Worm (Caenorhabditis elegans) whole organism, L4 larva: ENCODE data around the gene flp-7.

Experiments
- ceh-44 ChIP-seq: fragments of 200-800 bp; sonication (Bioruptor generic); IDR thresholded peaks from 2 replicates; pipeline ENCODE4 v1.3.6; 2022; ENCODE audit warnings: missing genetic modification reagents, missing genetic modification characterization, missing compliant biosample characterization
- cey-2 ChIP-seq: sonication (generic microtip); optimal IDR thresholded peaks from 3 replicates; lab custom pipeline; 2017; ENCODE audit warnings: missing genetic modification characterization, mild to moderate bottlenecking, missing compliant biosample characterization, antibody characterized with exemption, borderline replicate concordance; ENCODE audit not compliant: insufficient read depth
- egl-27 ChIP-seq: sonication (generic microtip); optimal IDR thresholded peaks from 3 replicates; lab custom pipeline; 2017; ENCODE audit warnings: missing biosample characterization, missing genetic modification reagents, missing genetic modification characterization
- fos-1 ChIP-seq: fragments of 150-350 bp; optimal IDR thresholded peaks from 2 replicates; lab custom pipeline; 2014; ENCODE audit warnings: missing biosample characterization, missing genetic modification characterization
- nhr-10 ChIP-seq: fragments of 150-350 bp; optimal IDR thresholded peaks from 2 replicates; lab custom pipeline; 2014; ENCODE audit warnings: missing biosample characterization, missing genetic modification characterization
- nhr-25 ChIP-seq: sonication (generic microtip); optimal IDR thresholded peaks from 2 replicates; lab custom pipeline; 2017; ENCODE audit warnings: missing genetic modification characterization, mild to moderate bottlenecking, missing compliant biosample characterization, antibody characterized with exemption, moderate library complexity, borderline replicate concordance; ENCODE audit not compliant: insufficient read depth
- rbr-2 ChIP-seq: sonication (generic microtip); optimal IDR thresholded peaks from 2 replicates; lab custom pipeline; 2016; ENCODE audit warnings: missing genotype, missing genetic modification characterization, missing compliant biosample characterization
- snpc-4 ChIP-seq: fragments of 150-350 bp; optimal IDR thresholded peaks from 2 replicates; lab custom pipeline; 2014; ENCODE audit warnings: missing biosample characterization, missing genetic modification characterization

DNA sequence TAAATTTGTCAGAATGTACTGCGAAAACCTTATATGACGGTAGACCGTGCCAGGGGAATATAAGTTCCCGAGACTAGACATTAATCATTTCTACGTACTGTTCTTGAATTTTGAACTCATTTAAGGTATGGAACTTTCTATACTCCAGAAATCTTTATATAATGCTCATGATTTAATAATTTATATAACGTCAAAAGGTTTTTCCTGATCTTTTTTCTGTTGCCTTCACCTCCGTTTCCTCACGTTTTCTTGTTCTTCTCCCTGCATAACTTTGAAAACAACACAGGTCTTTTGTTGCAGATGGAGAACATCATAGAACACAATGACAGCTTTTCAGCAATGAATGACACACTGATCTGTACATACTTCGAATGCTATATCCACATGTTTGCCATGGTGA lies 45.2 kb downstream of the flp-7 start, which contains the start of gene egl-6:
- no peak for TF ChIP-seq cey-2 (tag; lab: Kevin White, UChicago)
- no peak for TF ChIP-seq rbr-2 (tag; lab: Kevin White, UChicago)
- no peak for TF ChIP-seq fos-1 (tag; lab: Kevin White, UChicago)
- no peak for TF ChIP-seq snpc-4
- no peak for TF ChIP-seq nhr-10 (tag; lab: Kevin White, UChicago)
- no peak for TF ChIP-seq egl-27 (tag; lab: Kevin White, UChicago)
- no peak for TF ChIP-seq nhr-25 (tag; lab: Kevin White, UChicago)
- no peak for TF ChIP-seq ceh-44 (GFP tag; lab: Robert Waterston, UW)
